Fruit fly (Drosophila melanogaster) ovary, adult (tissue): ENCODE results near the gene CG34301.

ENCODE experiments used
- CG17801 ChIP-seq: fragments of 200-800 bp; optimal IDR thresholded peaks from 2 replicates; lab custom pipeline; 2019; ENCODE audit warnings: missing biosample characterization, mild to moderate bottlenecking, missing genetic modification characterization, moderate library complexity; ENCODE audit not compliant: partially characterized antibody

The CG34301 gene

DNA sequence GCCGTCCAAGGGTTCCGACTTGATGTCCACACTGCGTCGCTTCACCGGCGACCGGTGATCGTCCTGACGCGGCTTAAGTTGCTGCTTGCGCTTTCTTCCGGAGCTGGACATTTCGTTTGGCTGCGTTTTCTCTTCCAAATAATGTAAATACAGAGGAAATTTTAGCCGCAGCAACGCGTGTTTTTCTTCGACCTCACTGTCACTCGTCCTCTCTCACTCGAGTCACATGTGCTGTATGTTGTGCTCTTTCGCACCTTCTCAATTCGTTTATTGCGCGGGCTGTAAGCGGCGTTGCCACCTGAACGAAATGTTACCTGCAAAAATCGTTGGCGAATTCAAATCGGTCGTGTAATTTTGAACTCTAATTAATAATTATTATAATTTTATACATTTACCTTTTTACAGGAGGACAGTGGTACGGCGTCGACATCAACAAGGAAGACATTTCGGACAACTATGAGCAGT, 32.2 kb downstream of the CG34301 start, which contains the start of gene CG9839:
Gene CG9839, minus strand, starts transcription at position 415 of the 465 bp plus-strand sequence.
- TF ChIP-seq CG17801 = no peak

- no peak for TF ChIP-seq CG17801
Observed at dm6 chr3R:8806104-8806503, 32.9 kb downstream of the CG34301 start, which contains the start of gene hng2. Gene hng2, plus strand, starts transcription at chr3R:8806322.

DNA sequence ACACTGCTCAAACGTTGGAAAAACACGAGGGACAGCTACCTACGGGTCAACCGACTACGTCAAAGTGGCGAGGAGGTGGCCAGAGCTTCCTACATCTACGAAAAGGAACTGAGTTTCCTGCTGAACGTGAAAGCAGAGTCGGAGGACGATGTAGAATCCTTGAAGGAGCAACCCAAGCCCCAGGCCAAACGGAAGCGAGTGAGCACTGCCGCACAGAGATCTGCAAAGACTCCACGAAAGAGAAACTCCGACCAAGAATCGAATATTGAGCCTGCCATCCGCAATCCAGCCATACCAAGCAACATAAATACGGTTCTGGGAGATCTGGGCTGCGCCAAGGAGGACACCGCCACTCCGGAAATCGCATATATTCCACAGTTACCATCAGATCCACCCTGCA, 33.4 kb downstream of the CG34301 start:
- TF ChIP-seq CG17801 = no peak

- TF ChIP-seq CG17801 = no peak
Observed at dm6 chr3R:8807048-8807447, 33.8 kb downstream of the CG34301 start.

DNA sequence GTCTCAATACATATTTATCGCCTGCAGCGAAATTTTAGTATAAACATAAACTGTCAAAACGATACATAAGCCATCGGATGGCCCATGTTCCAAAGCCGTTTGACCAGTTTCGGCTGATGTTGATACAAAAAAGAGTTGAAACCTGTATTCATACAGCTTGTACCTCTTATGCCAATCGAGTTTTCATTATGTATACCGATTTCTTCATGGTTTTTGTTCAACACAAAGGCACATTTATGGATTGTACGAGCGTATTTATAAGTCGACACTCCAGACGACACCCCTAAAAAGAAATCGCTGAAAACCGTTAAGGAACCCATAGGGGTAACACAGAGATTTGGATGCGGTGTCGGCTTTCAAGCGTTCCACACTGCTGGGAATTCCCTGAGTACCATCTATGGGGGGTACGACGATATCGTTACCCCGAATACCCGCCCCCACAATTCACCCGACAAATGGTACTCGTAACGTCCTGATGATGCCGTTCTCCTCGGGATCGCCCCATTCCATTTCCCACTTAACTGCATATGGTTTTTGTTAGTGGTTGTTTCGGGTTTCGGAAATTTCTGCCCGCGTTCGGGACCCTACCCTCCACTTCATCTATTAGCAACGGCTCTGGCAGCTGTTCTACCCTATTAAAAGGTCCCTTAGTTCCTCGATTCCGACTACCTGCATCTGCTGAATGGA, 34.7 kb downstream of the CG34301 start:
- TF ChIP-seq CG17801 = no peak

- TF ChIP-seq CG17801 = no peak
Observed at dm6 chr3R:8808518-8808921, 35.3 kb downstream of the CG34301 start.

DNA sequence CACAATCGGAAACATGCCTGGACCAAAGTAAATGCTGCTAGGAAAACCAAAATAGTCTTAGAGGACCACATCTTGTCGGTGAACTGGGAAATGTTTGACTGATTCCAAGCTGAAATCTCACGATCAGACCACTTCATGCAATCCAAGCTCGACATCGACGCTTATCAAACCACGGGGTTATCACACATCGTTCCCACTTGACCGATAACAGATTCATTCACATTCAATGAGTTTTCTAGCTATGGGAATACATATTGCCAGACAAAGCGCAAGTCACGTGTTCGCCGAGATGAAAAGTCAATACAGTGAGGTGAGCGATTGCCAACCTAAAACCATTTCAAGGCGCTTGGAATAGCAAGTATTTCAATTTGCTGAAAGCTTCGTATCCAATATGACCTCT, 36.5 kb downstream of the CG34301 start:
- TF ChIP-seq CG17801 = no peak

DNA sequence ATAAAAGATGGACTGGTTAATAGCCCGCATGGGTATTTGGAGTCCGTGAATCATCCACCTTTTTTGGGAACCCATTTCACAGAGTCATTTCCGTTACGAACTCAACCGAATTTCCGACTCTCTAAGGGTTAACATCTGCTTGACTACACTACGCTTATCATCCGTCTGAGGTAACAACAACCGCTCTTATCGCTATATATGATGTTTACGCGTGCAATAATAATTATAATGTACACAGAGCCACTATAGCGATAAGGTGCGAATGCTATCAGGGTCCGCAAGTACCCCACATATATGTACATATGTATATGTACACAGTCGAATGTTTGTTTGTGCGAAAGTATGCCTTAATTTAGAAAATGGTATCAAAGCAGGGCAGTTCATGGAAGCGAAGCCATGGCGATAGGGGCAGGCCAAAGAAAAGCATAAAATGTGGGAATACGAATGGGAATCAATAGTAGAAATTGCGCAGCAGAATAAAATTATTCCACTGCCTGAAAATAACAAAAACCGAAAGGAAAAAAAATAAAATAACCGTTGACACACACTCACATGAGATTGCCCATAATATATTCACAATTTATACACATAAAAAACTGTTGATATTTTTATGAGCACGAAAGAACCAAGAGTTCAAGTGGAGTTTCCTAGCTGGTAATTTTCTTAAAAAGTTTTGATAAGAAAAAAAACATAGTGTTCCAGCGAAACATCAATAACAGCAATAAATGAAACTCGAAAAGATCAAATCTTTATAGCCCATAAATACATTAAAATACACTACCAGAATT, 37.4 kb downstream of the CG34301 start:
- TF ChIP-seq CG17801 = peak; percentile 72

- peak; percentile 73 for TF ChIP-seq CG17801
Observed at dm6 chr3R:8811323-8811936, 38.2 kb downstream of the CG34301 start.

dm6 chr3R:8812342-8812966, 39.2 kb downstream of the CG34301 start:
- no peak for TF ChIP-seq CG17801

DNA sequence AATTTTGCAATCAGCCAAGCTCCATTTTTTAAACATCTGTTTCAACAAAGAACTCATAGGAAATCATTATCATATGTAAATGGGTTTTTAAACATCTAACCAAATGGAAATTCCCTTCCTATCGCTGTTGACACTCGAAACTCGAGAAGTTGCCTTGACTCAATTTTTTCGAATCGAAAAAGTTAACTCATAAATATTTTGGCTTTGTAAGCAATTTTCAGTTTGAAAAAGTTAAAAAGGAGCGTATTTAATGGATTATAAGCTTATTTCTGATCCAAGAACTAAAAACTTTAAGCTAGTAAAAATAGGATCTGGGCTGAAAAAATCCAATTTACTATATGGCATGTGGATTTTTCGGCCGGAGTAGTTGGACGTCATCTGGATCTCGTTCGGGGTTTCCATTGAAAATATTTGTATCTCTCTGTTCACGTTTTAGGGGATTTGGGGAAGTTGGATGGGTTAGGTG, 40.0 kb downstream of the CG34301 start, which contains the start of gene CG9837:
Gene CG9837, minus strand, starts transcription at position 416 of the 466 bp plus-strand sequence.
- no peak for TF ChIP-seq CG17801

dm6 chr3R:8814029-8814647, 40.9 kb downstream of the CG34301 start:
- TF ChIP-seq CG17801 = no peak

dm6 chr3R:8815074-8815473, 41.8 kb downstream of the CG34301 start:
- no peak for TF ChIP-seq CG17801

- TF ChIP-seq CG17801 = no peak
Observed at dm6 chr3R:8818239-8818638, 45.0 kb downstream of the CG34301 start.

DNA sequence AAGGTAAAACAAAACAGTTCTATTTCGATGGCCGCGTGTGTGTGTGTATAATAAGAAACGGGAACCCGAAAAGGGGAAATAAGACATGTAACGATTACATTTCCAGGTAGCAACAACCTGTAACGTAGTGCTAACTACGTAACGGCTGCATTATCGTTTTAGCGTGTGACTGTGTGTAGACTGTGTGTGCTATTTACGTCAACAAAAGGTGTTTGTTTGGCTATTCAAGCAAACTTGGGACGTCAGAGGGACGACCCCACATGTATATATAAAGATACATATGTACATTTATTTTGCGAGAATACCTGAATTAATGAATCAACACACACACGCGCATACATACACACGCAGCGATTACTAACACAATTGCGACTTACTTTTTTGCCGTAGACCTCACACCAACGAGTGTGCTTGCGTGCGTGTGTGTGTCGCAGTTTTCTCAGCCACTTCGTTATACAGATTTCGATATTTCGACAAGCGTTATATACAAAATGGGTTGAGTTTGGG, 46.4 kb downstream of the CG34301 start:
- no peak for TF ChIP-seq CG17801

dm6 chr3R:8820428-8820912, 47.2 kb downstream of the CG34301 start, which contains the start of gene aqz:
Gene aqz, minus strand, starts transcription at chr3R:8820682.
- TF ChIP-seq CG17801 = peak; percentile 67
